Fruit fly (Drosophila melanogaster) whole organism, embryonic: Measurements from ENCODE around the gene pbl.

Experiments
- Atf-2 ChIP-seq: fragments of 200-800 bp; sonication (Bioruptor generic); optimal IDR thresholded peaks from 2 replicates; lab custom pipeline; 2016; ENCODE audit warnings: missing biosample characterization, missing genetic modification characterization
- BtbVII ChIP-seq: fragments of 200-800 bp; sonication (Bioruptor generic); optimal IDR thresholded peaks from 3 replicates; lab custom pipeline; 2017; ENCODE audit warnings: missing biosample characterization, mild to moderate bottlenecking, missing genetic modification characterization
- CG11085 ChIP-seq: fragments of 200-800 bp; sonication (Bioruptor generic); IDR thresholded peaks from 2 replicates; pipeline ENCODE4 v1.3.6; 2022; ENCODE audit warnings: missing biosample characterization, missing genetic modification characterization
- CG11695 ChIP-seq: fragments of 200-800 bp; sonication (Bioruptor generic); IDR thresholded peaks from 3 replicates; pipeline ENCODE4 v1.3.6; 2022; ENCODE audit warnings: missing biosample characterization, missing genetic modification characterization
- CG12769 ChIP-seq: fragments of 200-800 bp; sonication (Bioruptor generic); optimal IDR thresholded peaks from 2 replicates; lab custom pipeline; 2019; ENCODE audit warnings: missing biosample characterization, mild to moderate bottlenecking, missing genetic modification characterization, moderate library complexity
- CG13624 ChIP-seq: fragments of 200-800 bp; sonication (Bioruptor generic); optimal IDR thresholded peaks from 2 replicates; lab custom pipeline; 2016; ENCODE audit warnings: missing biosample characterization, missing genetic modification characterization
- CG14014 ChIP-seq: fragments of 200-800 bp; sonication (Bioruptor generic); IDR thresholded peaks from 2 replicates; pipeline ENCODE4 v1.3.6; 2022; ENCODE audit warnings: missing biosample characterization, missing genetic modification characterization
- CG15601 ChIP-seq: fragments of 200-800 bp; sonication (Bioruptor generic); optimal IDR thresholded peaks from 3 replicates; lab custom pipeline; 2019; ENCODE audit warnings: missing biosample characterization, mild to moderate bottlenecking, missing genetic modification characterization, moderate library complexity
- CG17186 ChIP-seq: fragments of 200-800 bp; sonication (Bioruptor generic); optimal IDR thresholded peaks from 3 replicates; lab custom pipeline; 2017; ENCODE audit warnings: missing biosample characterization, missing genetic modification reagents, missing genetic modification characterization
- CG17361 ChIP-seq: fragments of 200-800 bp; sonication (Bioruptor generic); IDR thresholded peaks from 3 replicates; pipeline ENCODE4 v1.3.6; 2022; ENCODE audit warnings: missing biosample characterization, missing genetic modification characterization
- CG30431 ChIP-seq: fragments of 200-800 bp; sonication (Bioruptor generic); optimal IDR thresholded peaks from 2 replicates; lab custom pipeline; 2017; ENCODE audit warnings: missing biosample characterization, missing genetic modification characterization
- CG31224 ChIP-seq: fragments of 200-800 bp; sonication (Bioruptor generic); IDR thresholded peaks from 2 replicates; pipeline ENCODE4 v1.3.6; 2022; ENCODE audit warnings: missing biosample characterization, missing genetic modification characterization
- CG31388 ChIP-seq: fragments of 200-800 bp; sonication (Bioruptor generic); optimal IDR thresholded peaks from 2 replicates; lab custom pipeline; 2016; ENCODE audit warnings: missing biosample characterization, missing genetic modification characterization
- CG6175 ChIP-seq: fragments of 200-800 bp; sonication (Bioruptor generic); IDR thresholded peaks from 3 replicates; pipeline ENCODE4 v1.3.6; 2022; ENCODE audit warnings: missing biosample characterization, missing genetic modification characterization
- CG8924 ChIP-seq: fragments of 200-800 bp; optimal IDR thresholded peaks from 3 replicates; lab custom pipeline; 2019; ENCODE audit warnings: missing biosample characterization, mild to moderate bottlenecking, missing genetic modification characterization, moderate library complexity
- CG9215 ChIP-seq: fragments of 200-800 bp; sonication (Bioruptor generic); IDR thresholded peaks from 2 replicates; pipeline ENCODE4 v1.3.6; 2022; ENCODE audit warnings: missing biosample characterization, missing genetic modification characterization
- CG9876 ChIP-seq: fragments of 200-800 bp; sonication (Bioruptor generic); optimal IDR thresholded peaks from 2 replicates; lab custom pipeline; 2016; ENCODE audit warnings: missing biosample characterization, missing genetic modification characterization
- Camta ChIP-seq: fragments of 200-800 bp; sonication (Bioruptor generic); optimal IDR thresholded peaks from 2 replicates; lab custom pipeline; 2016; ENCODE audit warnings: missing biosample characterization, missing genetic modification characterization
- HLH54F ChIP-seq: fragments of 200-800 bp; sonication (Bioruptor generic); optimal IDR thresholded peaks from 3 replicates; lab custom pipeline; 2016; ENCODE audit warnings: missing biosample characterization, missing genetic modification characterization
- Hr78 ChIP-seq, 2 experiments: fragments of 200-800 bp in 1 of 2; fragments of >200 bp in 1 of 2; sonication (Bioruptor generic) in 1 of 2; optimal IDR thresholded peaks; 2 replicates each; lab custom pipeline; 2017 to 2019; ENCODE audit warnings: missing biosample characterization in 2 of 2, missing genetic modification characterization in 2 of 2, mild to moderate bottlenecking in 1 of 2, moderate library complexity in 1 of 2
- Meics ChIP-seq: fragments of 200-800 bp; sonication (Bioruptor generic); optimal IDR thresholded peaks from 2 replicates; lab custom pipeline; 2017; ENCODE audit warnings: missing biosample characterization, mild to moderate bottlenecking, missing genetic modification characterization
- Rx ChIP-seq: fragments of 200-800 bp; sonication (Bioruptor generic); IDR thresholded peaks from 2 replicates; pipeline ENCODE4 v1.3.6; 2022; ENCODE audit warnings: missing biosample characterization, missing genetic modification characterization
- Sox100B ChIP-seq: fragments of 200-800 bp; sonication (Bioruptor generic); optimal IDR thresholded peaks from 3 replicates; lab custom pipeline; 2018; ENCODE audit warnings: missing biosample characterization, mild to moderate bottlenecking, missing genetic modification characterization
- Stat92E ChIP-seq, 3 experiments: fragments of >200 bp in 2 of 3; fragments of 200-800 bp in 1 of 3; sonication (Bioruptor generic) in 1 of 3; optimal IDR thresholded peaks; 2 replicates each; lab custom pipeline; 2017 to 2019; ENCODE audit warnings: missing biosample characterization in 3 of 3, missing genetic modification characterization in 3 of 3, mild to moderate bottlenecking in 1 of 3, moderate library complexity in 1 of 3
- Tbp ChIP-seq: fragments of >200 bp; optimal IDR thresholded peaks from 2 replicates; lab custom pipeline; 2018; ENCODE audit warnings: missing biosample characterization, missing genetic modification characterization
- Usf ChIP-seq: fragments of 200-800 bp; sonication (Bioruptor generic); optimal IDR thresholded peaks from 2 replicates; lab custom pipeline; 2017; ENCODE audit warnings: missing genotype, missing biosample characterization, missing genetic modification characterization
- ara ChIP-seq: fragments of 200-800 bp; sonication (Bioruptor generic); IDR thresholded peaks from 2 replicates; pipeline ENCODE4 v1.3.6; 2022; ENCODE audit warnings: missing biosample characterization, missing genetic modification characterization
- bbx ChIP-seq: fragments of 200-800 bp; sonication (Bioruptor generic); IDR thresholded peaks from 2 replicates; pipeline ENCODE4 v1.3.6; 2022; ENCODE audit warnings: missing biosample characterization, missing genetic modification characterization; ENCODE audit not compliant: partially characterized antibody
- bcd ChIP-seq: fragments of 200-800 bp; sonication (Bioruptor generic); optimal IDR thresholded peaks from 2 replicates; lab custom pipeline; 2017; ENCODE audit warnings: missing biosample characterization, mild to moderate bottlenecking, missing genetic modification characterization
- ci ChIP-seq: fragments of 200-800 bp; sonication (Bioruptor generic); IDR thresholded peaks from 3 replicates; pipeline ENCODE4 v1.3.6; 2022; ENCODE audit warnings: missing biosample characterization, missing genetic modification characterization
- ewg ChIP-seq: fragments of 200-800 bp; sonication (Bioruptor generic); optimal IDR thresholded peaks from 3 replicates; lab custom pipeline; 2017; ENCODE audit warnings: mild to moderate bottlenecking, missing biosample characterization, missing genetic modification reagents, missing genetic modification characterization
- fd3F ChIP-seq: fragments of 200-800 bp; sonication (Bioruptor generic); optimal IDR thresholded peaks from 2 replicates; lab custom pipeline; 2018; ENCODE audit warnings: missing biosample characterization, mild to moderate bottlenecking, missing genetic modification characterization, moderate library complexity
- gsb ChIP-seq: fragments of 200-800 bp; sonication (Bioruptor generic); IDR thresholded peaks from 2 replicates; pipeline ENCODE4 v1.3.6; 2022; ENCODE audit warnings: missing biosample characterization, missing genetic modification characterization
- inv ChIP-seq: fragments of 200-800 bp; sonication (Bioruptor generic); IDR thresholded peaks from 2 replicates; pipeline ENCODE4 v1.3.6; 2022; ENCODE audit warnings: missing biosample characterization, missing genetic modification characterization; ENCODE audit not compliant: partially characterized antibody
- jing ChIP-seq: fragments of 200-800 bp; sonication (Bioruptor generic); optimal IDR thresholded peaks from 2 replicates; lab custom pipeline; 2018; ENCODE audit warnings: missing biosample characterization, mild to moderate bottlenecking, missing genetic modification characterization
- knrl ChIP-seq: fragments of 200-800 bp; sonication (Bioruptor generic); IDR thresholded peaks from 3 replicates; pipeline ENCODE4 v1.3.6; 2022; ENCODE audit warnings: missing biosample characterization, missing genetic modification characterization; ENCODE audit not compliant: partially characterized antibody
- onecut ChIP-seq: fragments of 200-800 bp; sonication (Bioruptor generic); IDR thresholded peaks from 2 replicates; pipeline ENCODE4 v1.3.6; 2022; ENCODE audit warnings: missing biosample characterization, missing genetic modification characterization
- otp ChIP-seq: fragments of 200-800 bp; sonication (Bioruptor generic); IDR thresholded peaks from 3 replicates; pipeline ENCODE4, ENCODE4 v1.3.6; 2022; ENCODE audit warnings: missing biosample characterization, missing genetic modification characterization
- pan ChIP-seq, 4 experiments: fragments of >200 bp in 3 of 4; fragments of 200-800 bp in 1 of 4; sonication (Bioruptor generic) in 1 of 4; optimal IDR thresholded peaks in 3 of 4; IDR thresholded peaks in 1 of 4; 2 replicates each; pipeline versions ENCODE4 v1.3.6 to Lab custom; 2017 to 2022; ENCODE audit warnings: missing biosample characterization in 2 of 4, missing genetic modification characterization in 2 of 4, mixed read lengths in 1 of 4
- psq ChIP-seq: fragments of 200-800 bp; sonication (Bioruptor generic); optimal IDR thresholded peaks from 2 replicates; lab custom pipeline; 2017; ENCODE audit warnings: missing biosample characterization, missing genetic modification characterization
- ranshi ChIP-seq: fragments of 200-800 bp; sonication (Bioruptor generic); IDR thresholded peaks from 2 replicates; pipeline ENCODE4 v1.3.6; 2022; ENCODE audit warnings: missing biosample characterization, missing genetic modification characterization
- run ChIP-seq: fragments of 200-800 bp; sonication (Bioruptor generic); optimal IDR thresholded peaks from 3 replicates; lab custom pipeline; 2018; ENCODE audit warnings: missing biosample characterization, mild to moderate bottlenecking, missing genetic modification characterization
- schlank ChIP-seq: fragments of 200-800 bp; sonication (Bioruptor generic); optimal IDR thresholded peaks from 2 replicates; lab custom pipeline; 2018; ENCODE audit warnings: missing biosample characterization, mild to moderate bottlenecking, missing genetic modification characterization
- sens ChIP-seq: fragments of 200-800 bp; sonication (Bioruptor generic); peaks from one replicate; lab custom pipeline; 2016; ENCODE audit warnings: missing biosample characterization, missing genetic modification characterization
- sna ChIP-seq: fragments of 200-800 bp; sonication (Bioruptor generic); IDR thresholded peaks from 2 replicates; pipeline ENCODE4 v1.3.6; 2022; ENCODE audit warnings: missing biosample characterization, missing genetic modification characterization; ENCODE audit not compliant: partially characterized antibody
- tap ChIP-seq: fragments of 200-800 bp; optimal IDR thresholded peaks from 3 replicates; lab custom pipeline; 2019; ENCODE audit warnings: missing biosample characterization, mild to moderate bottlenecking, missing genetic modification characterization, moderate library complexity
- tna ChIP-seq: fragments of 200-800 bp; sonication (Bioruptor generic); IDR thresholded peaks from 2 replicates; pipeline ENCODE4 v1.3.6; 2022; ENCODE audit warnings: missing biosample characterization, missing genetic modification characterization; ENCODE audit not compliant: partially characterized antibody
- unpg ChIP-seq: fragments of 200-800 bp; sonication (Bioruptor generic); optimal IDR thresholded peaks from 3 replicates; lab custom pipeline; 2018; ENCODE audit warnings: missing biosample characterization, mild to moderate bottlenecking, missing genetic modification characterization, moderate library complexity
- zen ChIP-seq: fragments of 200-800 bp; sonication (Bioruptor generic); optimal IDR thresholded peaks from 3 replicates; lab custom pipeline; 2018; ENCODE audit warnings: missing biosample characterization, mild to moderate bottlenecking, missing genetic modification characterization, moderate library complexity

Gene pbl

DNA sequence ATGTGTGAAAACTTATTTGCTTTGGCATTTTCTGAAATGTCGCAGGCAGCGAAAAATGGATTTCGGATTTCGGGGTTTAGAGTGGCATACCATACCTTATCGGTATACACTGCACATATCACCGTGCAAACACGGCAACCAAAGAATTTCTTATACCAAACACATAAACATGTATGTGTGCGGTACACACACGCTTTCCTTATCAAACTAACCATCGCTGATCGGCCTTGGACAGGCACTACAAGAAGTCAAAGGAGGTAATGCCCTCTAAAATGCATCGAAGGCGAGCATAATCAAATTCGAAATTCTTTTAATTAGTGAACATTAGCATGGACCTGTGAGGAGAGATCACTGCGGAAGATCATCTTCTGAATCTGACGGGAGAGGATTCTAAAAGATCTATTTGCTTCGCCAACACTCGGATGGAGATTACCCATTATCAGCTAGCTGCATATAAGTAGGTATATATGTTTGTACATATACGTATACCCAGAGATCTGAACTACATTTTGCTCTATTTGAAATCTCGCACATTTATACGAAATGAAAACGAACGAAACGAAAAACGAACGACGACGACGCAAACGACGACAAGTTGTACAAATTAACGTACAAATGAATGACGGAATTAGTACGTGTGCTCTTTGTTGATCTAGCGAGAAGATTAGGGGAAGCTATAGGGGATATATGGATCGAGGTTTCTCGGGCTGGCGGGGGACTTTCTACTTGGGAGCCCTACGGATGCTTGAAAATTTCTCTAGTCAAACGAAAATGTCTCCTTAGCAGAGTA is 53.2 kb downstream of the pbl start (continued):
- TF ChIP-seq pan (optimal IDR thresholded peaks at IDR 0.05; lab: Kevin White, UChicago), result no peak
- TF ChIP-seq pan (GFP tag; optimal IDR thresholded peaks at IDR 0.05 in 1 of 2, IDR thresholded peaks at IDR 0.05 in 1 of 2), result no peak
- no peak for TF ChIP-seq jing
- no peak for TF ChIP-seq Atf-2 (GFP tag; lab: Kevin White, UChicago)
- no peak for TF ChIP-seq Tbp (GFP tag; lab: Kevin White, UChicago)
- no peak for TF ChIP-seq CG9215 (GFP tag; lab: Robert Waterston, UW)
- TF ChIP-seq knrl (GFP tag; lab: Robert Waterston, UW), result no peak
- no peak for TF ChIP-seq Rx (GFP tag; lab: Robert Waterston, UW)
- no peak for TF ChIP-seq CG11695 (GFP tag; lab: Robert Waterston, UW)
- TF ChIP-seq Hr78 (GFP tag; optimal IDR thresholded peaks at IDR 0.05; lab: Kevin White, UChicago), result peak in 1 of 2 experiments; percentile 48
- TF ChIP-seq ci (GFP tag; lab: Robert Waterston, UW), result peak; percentile 30; the same call in 1 of the 3 replicates
- TF ChIP-seq CG14014, result no peak
- no peak for TF ChIP-seq ewg (GFP tag; lab: Kevin White, UChicago)
- TF ChIP-seq tna (GFP tag; lab: Robert Waterston, UW), result no peak
- no peak for TF ChIP-seq onecut (GFP tag; lab: Robert Waterston, UW)
- TF ChIP-seq CG9876, result no peak
- peak; percentile 28 for TF ChIP-seq sens (GFP tag; lab: Kevin White, UChicago)
- no peak for TF ChIP-seq HLH54F (GFP tag; lab: Kevin White, UChicago)
- no peak for TF ChIP-seq inv (GFP tag; lab: Robert Waterston, UW)
- no peak for TF ChIP-seq CG30431
- no peak for TF ChIP-seq schlank (tag; lab: Kevin White, UChicago)
- TF ChIP-seq Sox100B, result peak; percentile 27
- TF ChIP-seq ranshi, result no peak
- TF ChIP-seq Usf (GFP tag; lab: Kevin White, UChicago), result no peak
- no peak for TF ChIP-seq CG8924
- no peak for TF ChIP-seq psq (GFP tag; lab: Kevin White, UChicago)
- TF ChIP-seq run (tag; lab: Kevin White, UChicago), result no peak
- TF ChIP-seq tap, result no peak
- no peak for TF ChIP-seq sna (GFP tag; lab: Robert Waterston, UW)
- peak; percentile 34 for TF ChIP-seq CG12769 (tag; lab: Kevin White, UChicago)
- no peak; the same call in 2 of the 3 replicates for TF ChIP-seq otp
- no peak for TF ChIP-seq zen (tag; lab: Kevin White, UChicago)
- TF ChIP-seq CG17361 (GFP tag; lab: Robert Waterston, UW), result no peak
- no peak for TF ChIP-seq fd3F (GFP tag; lab: Kevin White, UChicago)
- no peak for TF ChIP-seq CG17186 (GFP tag; lab: Kevin White, UChicago)
- 0 out of 3 replicates have a peak, but pooled peaks have one; percentile 11 for TF ChIP-seq CG6175 (GFP tag; lab: Robert Waterston, UW)
- peak; percentile 13 for TF ChIP-seq CG15601 (tag; lab: Kevin White, UChicago)
- TF ChIP-seq Meics (GFP tag; lab: Kevin White, UChicago), result no peak
- TF ChIP-seq gsb, result no peak
- no peak for TF ChIP-seq CG31388
- peak; percentile 44; the same call in 1 of the 2 replicates for TF ChIP-seq ara (GFP tag; lab: Robert Waterston, UW)
- TF ChIP-seq CG31224 (GFP tag; lab: Robert Waterston, UW), result no peak
- TF ChIP-seq Camta, result no peak
- TF ChIP-seq CG11085 (GFP tag; lab: Robert Waterston, UW), result no peak
- no peak for TF ChIP-seq unpg (GFP tag; lab: Kevin White, UChicago)
- peak; percentile 37 for TF ChIP-seq BtbVII (GFP tag; lab: Kevin White, UChicago)
- TF ChIP-seq CG13624 (GFP tag; lab: Kevin White, UChicago), result no peak
- no peak for TF ChIP-seq Stat92E (GFP tag; optimal IDR thresholded peaks at IDR 0.05; lab: Kevin White, UChicago)
- TF ChIP-seq bcd (GFP tag; lab: Kevin White, UChicago), result no peak
- no peak for TF ChIP-seq bbx (GFP tag; lab: Robert Waterston, UW)
